Fruit fly (Drosophila melanogaster) whole organism, embryonic: ENCODE results near the gene CG5500.

Source experiments
- Deaf1 ChIP-seq: fragments of 200-800 bp; optimal IDR thresholded peaks from 3 replicates; lab custom pipeline; 2019; ENCODE audit warnings: missing biosample characterization, mild to moderate bottlenecking, missing genetic modification characterization, moderate library complexity
- aop ChIP-seq: fragments of 200-800 bp; sonication (Bioruptor generic); IDR thresholded peaks from 2 replicates; pipeline ENCODE4 v1.3.6; 2022; ENCODE audit warnings: missing biosample characterization, missing genetic modification characterization
- chinmo ChIP-seq: fragments of 200-800 bp; sonication (Bioruptor generic); IDR thresholded peaks from 4 replicates; pipeline ENCODE4 v1.3.6; 2022; ENCODE audit warnings: missing biosample characterization, missing genetic modification characterization; ENCODE audit not compliant: partially characterized antibody
- h ChIP-seq: fragments of >200 bp; optimal IDR thresholded peaks from 2 replicates; lab custom pipeline; 2017
- kay ChIP-seq: fragments of 200-800 bp; sonication (Bioruptor generic); optimal IDR thresholded peaks from 2 replicates; lab custom pipeline; 2016; ENCODE audit warnings: missing biosample characterization, missing genetic modification characterization
- kni ChIP-seq: fragments of 200-800 bp; sonication (Bioruptor generic); optimal IDR thresholded peaks from 3 replicates; lab custom pipeline; 2017; ENCODE audit warnings: mild to moderate bottlenecking, missing biosample characterization, missing genetic modification reagents, missing genetic modification characterization
- lilli ChIP-seq: fragments of 200-800 bp; sonication (Bioruptor generic); optimal IDR thresholded peaks from 3 replicates; lab custom pipeline; 2016; ENCODE audit warnings: missing biosample characterization, missing genetic modification characterization
- repo ChIP-seq: fragments of 200-800 bp; sonication (Bioruptor generic); optimal IDR thresholded peaks from 2 replicates; lab custom pipeline; 2016; ENCODE audit warnings: missing biosample characterization, missing genetic modification characterization
- vnd ChIP-seq: fragments of 200-800 bp; sonication (Bioruptor generic); IDR thresholded peaks from 3 replicates; pipeline ENCODE4 v1.3.6; 2022; ENCODE audit warnings: missing biosample characterization, missing genetic modification characterization; ENCODE audit not compliant: partially characterized antibody

DNA sequence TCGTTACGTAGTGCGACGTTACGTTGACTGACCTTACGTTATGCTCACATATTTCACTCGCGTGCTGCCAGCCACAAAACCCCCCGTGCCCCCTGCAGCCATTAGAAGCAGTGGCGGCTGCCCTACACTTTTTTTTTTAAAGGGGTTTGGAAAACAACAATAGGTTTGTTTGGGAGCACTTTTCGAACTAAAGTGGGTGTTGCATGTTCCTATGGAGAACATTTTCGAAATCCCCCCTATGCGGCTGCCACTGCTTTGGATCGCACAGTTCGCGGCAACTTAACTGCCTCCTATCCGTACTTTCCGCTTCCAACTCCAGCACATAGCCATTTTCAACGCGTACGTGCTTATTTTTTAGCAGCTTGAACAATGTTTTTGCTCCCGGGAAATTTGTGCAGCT lies 22.7 kb upstream of the CG5500 start:
- TF ChIP-seq h (lab: Kevin White, UChicago) (no peak), aop (GFP tag; lab: Robert Waterston, UW) (no peak), vnd (GFP tag; lab: Robert Waterston, UW) (no peak), kay (GFP tag; lab: Kevin White, UChicago) (no peak), Deaf1 (no peak), chinmo (no peak), kni (GFP tag; lab: Kevin White, UChicago) (no peak), repo (GFP tag; lab: Kevin White, UChicago) (no peak), lilli (GFP tag; lab: Kevin White, UChicago) (peak; percentile 43)
